Fruit fly (Drosophila melanogaster): ENCODE measurements around the gene ATPsynE.

The ATPsynE gene

DNA sequence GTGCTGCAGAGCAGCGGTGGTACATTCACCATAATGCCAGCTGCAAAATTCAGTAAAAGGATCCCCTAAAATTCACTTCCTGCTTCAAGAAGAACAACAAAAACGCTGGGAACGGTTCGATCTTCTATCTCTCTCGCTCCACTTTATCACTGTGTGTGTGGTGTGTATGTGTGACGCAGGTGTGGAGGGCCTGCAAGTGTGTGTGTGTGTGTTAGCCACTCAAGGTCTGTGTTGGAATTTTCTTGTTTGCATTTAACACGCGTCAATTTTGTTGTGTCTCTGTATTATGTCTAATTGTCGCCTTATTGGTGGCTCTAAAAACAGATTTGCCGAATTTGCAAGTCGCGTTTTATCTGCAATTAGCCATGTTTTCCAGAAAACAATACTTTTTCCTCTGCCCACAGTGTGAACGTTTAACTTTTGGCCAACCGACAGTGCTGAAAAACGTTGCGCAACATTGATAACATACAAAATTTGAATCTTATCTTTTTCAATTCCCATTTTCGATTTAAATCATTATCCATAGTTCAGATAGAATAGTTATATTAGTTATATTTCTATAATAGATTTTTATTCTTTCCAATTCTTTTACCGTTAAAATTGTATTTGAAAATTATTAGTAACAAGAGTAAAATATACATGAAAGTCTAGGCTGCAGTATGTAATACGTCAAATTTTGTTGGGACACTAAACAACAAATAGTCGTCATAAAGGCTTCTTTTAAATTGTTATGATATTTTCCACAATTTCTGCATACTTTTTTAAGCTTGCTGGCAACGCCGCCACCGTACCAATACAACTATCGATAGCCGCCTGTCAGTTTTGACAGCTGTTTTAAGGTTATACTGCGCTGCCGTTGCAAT lies at the start of gene ATPsynE, which contains the start of gene Afti (continued):
- TF ChIP-seq lov (optimal IDR thresholded peaks at IDR 0.05), result no peak
- TF ChIP-seq lov (GFP tag; IDR thresholded peaks at IDR 0.05), result no peak
- no peak for TF ChIP-seq Awh (GFP tag; IDR thresholded peaks at IDR 0.05)
- peak; percentile 87 for TF ChIP-seq slbo (GFP tag; IDR thresholded peaks at IDR 0.05)
- peak; percentile 68 for TF ChIP-seq E2f2 (GFP tag; IDR thresholded peaks at IDR 0.05)
- TF ChIP-seq Kr (GFP tag; optimal IDR thresholded peaks at IDR 0.05), result no peak
- peak; percentile 56 for TF ChIP-seq Meics (GFP tag; optimal IDR thresholded peaks at IDR 0.05)
- no peak for TF ChIP-seq crol (GFP tag; IDR thresholded peaks at IDR 0.05)
- TF ChIP-seq CG3163 (GFP tag; optimal IDR thresholded peaks at IDR 0.05), result peak; percentile 57
- no peak for TF ChIP-seq GATAe (GFP tag; conservative IDR thresholded peaks at IDR 0.05)
- peak; percentile 76 for TF ChIP-seq ci (GFP tag; IDR thresholded peaks at IDR 0.05)
- TF ChIP-seq klu (GFP tag; IDR thresholded peaks at IDR 0.05), result no peak
- TF ChIP-seq scrt (GFP tag; optimal IDR thresholded peaks at IDR 0.05), result no peak
- TF ChIP-seq CG5953 (GFP tag; IDR thresholded peaks at IDR 0.05), result no peak
- no peak for TF ChIP-seq Sry-β (GFP tag; optimal IDR thresholded peaks at IDR 0.05)
- 0 out of 2 replicates have a peak, but pooled peaks have one; percentile 28 for TF ChIP-seq nerfin-2 (GFP tag; IDR thresholded peaks at IDR 0.05; ENCODE audit: partially characterized antibody)
- TF ChIP-seq tx (GFP tag; optimal IDR thresholded peaks at IDR 0.05), result peak; percentile 19
- peak; percentile 60 for TF ChIP-seq CG12104 (GFP tag; optimal IDR thresholded peaks at IDR 0.05)
- TF ChIP-seq zfh2 (GFP tag; optimal IDR thresholded peaks at IDR 0.05), result peak; percentile 73
- TF ChIP-seq dmrt11E (tag; optimal IDR thresholded peaks at IDR 0.05), result peak; percentile 67
- TF ChIP-seq sqz (GFP tag; optimal IDR thresholded peaks at IDR 0.05), result no peak
- TF ChIP-seq cato (GFP tag; optimal IDR thresholded peaks at IDR 0.05; ENCODE audit: borderline replicate concordance), result peak; percentile 8
- no peak for TF ChIP-seq Stat92E (GFP tag; optimal IDR thresholded peaks at IDR 0.05)
- no peak for TF ChIP-seq CG3995 (GFP tag; optimal IDR thresholded peaks at IDR 0.05)
- TF ChIP-seq CG9932 (GFP tag; IDR thresholded peaks at IDR 0.05), result peak; percentile 89
- TF ChIP-seq CG13894 (tag; optimal IDR thresholded peaks at IDR 0.05), result peak; percentile 64
- no peak for TF ChIP-seq salm (tag; optimal IDR thresholded peaks at IDR 0.05)
- no peak; the same call in 1 of the 2 replicates for TF ChIP-seq Nf-YA (GFP tag; IDR thresholded peaks at IDR 0.05)
- no peak for TF ChIP-seq C15 (GFP tag; IDR thresholded peaks at IDR 0.05)
- TF ChIP-seq hkb (optimal IDR thresholded peaks at IDR 0.05), result no peak
- peak; percentile 72 for TF ChIP-seq hkb (GFP tag; IDR thresholded peaks at IDR 0.05)
- TF ChIP-seq jigr1 (GFP tag; IDR thresholded peaks at IDR 0.05), result no peak
- TF ChIP-seq twi (tag; optimal IDR thresholded peaks at IDR 0.05), result peak; percentile 45
- TF ChIP-seq HLH3B (GFP tag; IDR thresholded peaks at IDR 0.05), result peak; percentile 66
- no peak for TF ChIP-seq tup (GFP tag; optimal IDR thresholded peaks at IDR 0.05)
- TF ChIP-seq D19A (tag; optimal IDR thresholded peaks at IDR 0.05), result no peak
- no peak for TF ChIP-seq CG4282 (GFP tag; optimal IDR thresholded peaks at IDR 0.05)
- peak in 1 of 3 experiments; percentile 55 for TF ChIP-seq lola (GFP tag; optimal IDR thresholded peaks at IDR 0.05)
- TF ChIP-seq btn (GFP tag; optimal IDR thresholded peaks at IDR 0.05), result no peak
- TF ChIP-seq CG10267 (tag; optimal IDR thresholded peaks at IDR 0.05), result peak; percentile 93
- no peak for TF ChIP-seq nau (GFP tag; optimal IDR thresholded peaks at IDR 0.05)
- TF ChIP-seq danr (GFP tag; IDR thresholded peaks at IDR 0.05), result 0 out of 2 replicates have a peak, but pooled peaks have one; percentile 32
- peak; percentile 30 for TF ChIP-seq en (GFP tag; optimal IDR thresholded peaks at IDR 0.05)
- peak; percentile 56 for TF ChIP-seq sug (tag; optimal IDR thresholded peaks at IDR 0.05)
- no peak for TF ChIP-seq fd102C (GFP tag; optimal IDR thresholded peaks at IDR 0.05)
- peak; percentile 52 for TF ChIP-seq CG17385 (GFP tag; optimal IDR thresholded peaks at IDR 0.05)
- TF ChIP-seq Antp (GFP tag; optimal IDR thresholded peaks at IDR 0.05), result peak; percentile 67
- no peak for TF ChIP-seq chinmo (GFP tag; IDR thresholded peaks at IDR 0.05; ENCODE audit: partially characterized antibody)
- TF ChIP-seq seq (GFP tag; IDR thresholded peaks at IDR 0.05), result no peak; the same call in 1 of the 2 replicates
